Fruit fly (Drosophila melanogaster) whole organism, prepupa: ENCODE measurements around the gene CG7945.

Experiments used
- Blimp-1 ChIP-seq: fragments of 200-800 bp; sonication (Bioruptor generic); optimal IDR thresholded peaks from 3 replicates; lab custom pipeline; 2017; ENCODE audit warnings: missing biosample characterization, missing genetic modification characterization, mild to moderate bottlenecking, moderate library complexity, missing genetic modification reagents
- CG10669 ChIP-seq: fragments of 200-800 bp; sonication (Bioruptor generic); optimal IDR thresholded peaks from 3 replicates; lab custom pipeline; 2018; ENCODE audit warnings: missing biosample characterization, mild to moderate bottlenecking, missing genetic modification characterization, moderate library complexity
- CG11294 ChIP-seq: fragments of 200-800 bp; sonication (Bioruptor generic); IDR thresholded peaks from 2 replicates; pipeline ENCODE4 v1.3.6; 2022; ENCODE audit warnings: missing biosample characterization, missing genetic modification characterization
- CG15336 ChIP-seq: fragments of 200-800 bp; sonication (Bioruptor generic); IDR thresholded peaks from 2 replicates; pipeline ENCODE4 v1.3.6; 2022; ENCODE audit warnings: missing biosample characterization, missing genetic modification characterization
- CG1621 ChIP-seq: fragments of 200-800 bp; sonication (Bioruptor generic); optimal IDR thresholded peaks from 3 replicates; lab custom pipeline; 2018; ENCODE audit warnings: missing biosample characterization, mild to moderate bottlenecking, missing genetic modification characterization
- CG16779 ChIP-seq: fragments of 200-800 bp; sonication (Bioruptor generic); optimal IDR thresholded peaks from 3 replicates; lab custom pipeline; 2017; ENCODE audit warnings: missing biosample characterization, mild to moderate bottlenecking, missing genetic modification characterization
- CG32006 ChIP-seq: fragments of 200-800 bp; sonication (Bioruptor generic); optimal IDR thresholded peaks from 3 replicates; lab custom pipeline; 2017; ENCODE audit warnings: missing biosample characterization, mild to moderate bottlenecking, missing genetic modification characterization
- CG4318 ChIP-seq: fragments of 200-800 bp; sonication (Bioruptor generic); optimal IDR thresholded peaks from 3 replicates; lab custom pipeline; 2017; ENCODE audit warnings: missing biosample characterization, mild to moderate bottlenecking, missing genetic modification characterization
- CG6163 ChIP-seq: fragments of 200-800 bp; sonication (Bioruptor generic); IDR thresholded peaks from 3 replicates; pipeline ENCODE4 v1.3.6; 2022; ENCODE audit warnings: missing biosample characterization, missing genetic modification characterization
- CG6276 ChIP-seq: fragments of 200-800 bp; sonication (Bioruptor generic); optimal IDR thresholded peaks from 2 replicates; lab custom pipeline; 2017; ENCODE audit warnings: missing biosample characterization, mild to moderate bottlenecking, missing genetic modification characterization
- CG6792 ChIP-seq: fragments of 200-800 bp; sonication (Bioruptor generic); optimal IDR thresholded peaks from 3 replicates; lab custom pipeline; 2016; ENCODE audit warnings: missing biosample characterization, missing genetic modification characterization
- CG6808 ChIP-seq: fragments of 200-800 bp; sonication (Bioruptor generic); optimal IDR thresholded peaks from 3 replicates; lab custom pipeline; 2017; ENCODE audit warnings: missing biosample characterization, missing genetic modification characterization, mild to moderate bottlenecking, moderate library complexity, missing genetic modification reagents
- CG7368 ChIP-seq: fragments of 200-800 bp; sonication (Bioruptor generic); optimal IDR thresholded peaks from 3 replicates; lab custom pipeline; 2016; ENCODE audit warnings: missing biosample characterization, missing genetic modification characterization
- CG8119 ChIP-seq: fragments of 200-800 bp; sonication (Bioruptor generic); IDR thresholded peaks from 3 replicates; pipeline ENCODE4 v1.3.6; 2022; ENCODE audit warnings: missing biosample characterization, missing genetic modification characterization
- CG8319 ChIP-seq: fragments of 200-800 bp; sonication (Bioruptor generic); optimal IDR thresholded peaks from 3 replicates; lab custom pipeline; 2016; ENCODE audit warnings: missing biosample characterization, missing genetic modification characterization
- Eip75B ChIP-seq: fragments of 200-800 bp; sonication (Bioruptor generic); optimal IDR thresholded peaks from 3 replicates; lab custom pipeline; 2016; ENCODE audit warnings: missing biosample characterization, missing genetic modification characterization
- Eip78C ChIP-seq: fragments of 200-800 bp; sonication (Bioruptor generic); peaks from one replicate; lab custom pipeline; 2016; ENCODE audit warnings: missing biosample characterization, missing genetic modification characterization
- Eip93F ChIP-seq: fragments of 200-800 bp; sonication (Bioruptor generic); optimal IDR thresholded peaks from 2 replicates; lab custom pipeline; 2016; ENCODE audit warnings: missing biosample characterization, mild to moderate bottlenecking, missing genetic modification characterization
- Ets96B ChIP-seq: fragments of 200-800 bp; optimal IDR thresholded peaks from 2 replicates; lab custom pipeline; 2019; ENCODE audit warnings: missing biosample characterization, mild to moderate bottlenecking, missing genetic modification characterization, moderate library complexity
- Smox ChIP-seq: fragments of 200-800 bp; sonication (Bioruptor generic); optimal IDR thresholded peaks from 3 replicates; lab custom pipeline; 2016; ENCODE audit warnings: missing biosample characterization, missing genetic modification characterization
- Sox14 ChIP-seq: fragments of 200-800 bp; sonication (Bioruptor generic); optimal IDR thresholded peaks from 3 replicates; lab custom pipeline; 2016; ENCODE audit warnings: missing biosample characterization, missing genetic modification characterization
- achi ChIP-seq: fragments of 200-800 bp; sonication (Bioruptor generic); optimal IDR thresholded peaks from 3 replicates; lab custom pipeline; 2016; ENCODE audit warnings: missing biosample characterization, missing genetic modification characterization
- cyc ChIP-seq: fragments of 200-800 bp; sonication (Bioruptor generic); optimal IDR thresholded peaks from 3 replicates; lab custom pipeline; 2016; ENCODE audit warnings: missing biosample characterization, missing genetic modification characterization
- dsx ChIP-seq: fragments of 200-800 bp; optimal IDR thresholded peaks from 3 replicates; lab custom pipeline; 2019; ENCODE audit warnings: missing biosample characterization, mild to moderate bottlenecking, missing genetic modification characterization, moderate library complexity; ENCODE audit not compliant: poor library complexity, severe bottlenecking
- eg ChIP-seq: fragments of 200-800 bp; sonication (Bioruptor generic); IDR thresholded peaks from 3 replicates; pipeline ENCODE4 v1.3.6; 2022; ENCODE audit warnings: missing biosample characterization, missing genetic modification characterization
- fkh ChIP-seq: fragments of 200-800 bp; sonication (Bioruptor generic); optimal IDR thresholded peaks from 3 replicates; lab custom pipeline; 2017; ENCODE audit warnings: missing biosample characterization, mild to moderate bottlenecking, missing genetic modification characterization, moderate library complexity
- lz ChIP-seq: fragments of 200-800 bp; sonication (Bioruptor generic); optimal IDR thresholded peaks from 3 replicates; lab custom pipeline; 2016; ENCODE audit warnings: missing biosample characterization, missing genetic modification characterization
- net ChIP-seq: fragments of 200-800 bp; sonication (Bioruptor generic); optimal IDR thresholded peaks from 3 replicates; lab custom pipeline; 2016; ENCODE audit warnings: missing biosample characterization, missing genetic modification characterization
- pdm3 ChIP-seq: fragments of 200-800 bp; sonication (Bioruptor generic); optimal IDR thresholded peaks from 3 replicates; lab custom pipeline; 2016; ENCODE audit warnings: missing biosample characterization, missing genetic modification characterization
- salr ChIP-seq, 2 experiments: fragments of 200-800 bp; sonication (Bioruptor generic); optimal IDR thresholded peaks; 3 replicates each; lab custom pipeline; 2016 to 2018; ENCODE audit warnings: missing biosample characterization in 2 of 2, missing genetic modification characterization in 2 of 2, mild to moderate bottlenecking in 1 of 2
- spab ChIP-seq: fragments of 200-800 bp; sonication (Bioruptor generic); optimal IDR thresholded peaks from 2 replicates; lab custom pipeline; 2017; ENCODE audit warnings: missing biosample characterization, mild to moderate bottlenecking, missing genetic modification characterization, missing genetic modification reagents
- ss ChIP-seq, 2 experiments: fragments of 200-800 bp; sonication (Bioruptor generic); optimal IDR thresholded peaks; 2 replicates in 1 of 2; 3 replicates in 1 of 2; lab custom pipeline; 2017 to 2018; ENCODE audit warnings: mild to moderate bottlenecking in 2 of 2, missing biosample characterization in 2 of 2, missing genetic modification characterization in 2 of 2, moderate library complexity in 1 of 2
- svp ChIP-seq: fragments of 200-800 bp; sonication (Bioruptor generic); peaks from one replicate; lab custom pipeline; 2016; ENCODE audit warnings: missing biosample characterization, missing genetic modification characterization
- topi ChIP-seq: fragments of 200-800 bp; sonication (Bioruptor generic); optimal IDR thresholded peaks from 3 replicates; lab custom pipeline; 2016; ENCODE audit warnings: missing biosample characterization, missing genetic modification characterization

Gene CG7945

dm6 chr3L:15537916-15538581, 14.1 kb upstream of the CG7945 start (continued):
- TF ChIP-seq net (GFP tag; lab: Kevin White, UChicago) (peak; percentile 71), CG6808 (GFP tag; lab: Kevin White, UChicago) (peak; percentile 64), CG8119 (GFP tag; lab: Robert Waterston, UW) (peak; percentile 58; the same call in 2 of the 3 replicates), achi (GFP tag; lab: Kevin White, UChicago) (peak; percentile 76), CG15336 (GFP tag; lab: Robert Waterston, UW) (peak; percentile 79), CG8319 (GFP tag; lab: Kevin White, UChicago) (peak; percentile 21), topi (GFP tag; lab: Kevin White, UChicago) (peak; percentile 49), salr (GFP tag; optimal IDR thresholded peaks at IDR 0.05; lab: Kevin White, UChicago) (peak in 1 of 2 experiments; percentile 84), svp (GFP tag; lab: Kevin White, UChicago) (peak; percentile 88), CG4318 (GFP tag; lab: Kevin White, UChicago) (peak; percentile 71), CG16779 (tag; lab: Kevin White, UChicago) (peak; percentile 30), Sox14 (GFP tag; lab: Kevin White, UChicago) (peak; percentile 71), CG32006 (GFP tag; lab: Kevin White, UChicago) (peak; percentile 90), pdm3 (GFP tag; lab: Kevin White, UChicago) (peak; percentile 68), dsx (GFP tag; lab: Kevin White, UChicago) (peak; percentile 51), CG11294 (peak; percentile 42; the same call in 1 of the 2 replicates), CG7368 (GFP tag; lab: Kevin White, UChicago) (no peak), CG10669 (GFP tag; lab: Kevin White, UChicago) (peak; percentile 57), CG1621 (no peak), Blimp-1 (no peak), eg (peak; percentile 62; the same call in 1 of the 3 replicates), Smox (GFP tag; lab: Kevin White, UChicago) (peak; percentile 55), cyc (peak; percentile 20), Eip75B (peak; percentile 63)

- no peak for TF ChIP-seq CG6792
- peak; percentile 71 for TF ChIP-seq svp (GFP tag; lab: Kevin White, UChicago)
- TF ChIP-seq fkh (GFP tag; lab: Kevin White, UChicago): no peak
- TF ChIP-seq CG1621: no peak
- no peak for TF ChIP-seq ss (GFP tag; optimal IDR thresholded peaks at IDR 0.05; lab: Kevin White, UChicago)
- TF ChIP-seq net (GFP tag; lab: Kevin White, UChicago): no peak
Observed at dm6 chr3L:15536550-15536949, 12.6 kb upstream of the CG7945 start.

dm6 chr3L:15535800-15536225, 11.9 kb upstream of the CG7945 start:
- TF ChIP-seq CG8119 (GFP tag; lab: Robert Waterston, UW) (0 out of 3 replicates have a peak, but pooled peaks have one; percentile 18), Blimp-1 (peak; percentile 8), lz (GFP tag; lab: Kevin White, UChicago) (no peak), CG6276 (GFP tag; lab: Kevin White, UChicago) (no peak), Eip78C (GFP tag; lab: Kevin White, UChicago) (peak; percentile 29), dsx (GFP tag; lab: Kevin White, UChicago) (peak; percentile 83), eg (0 out of 3 replicates have a peak, but pooled peaks have one; percentile 8), net (GFP tag; lab: Kevin White, UChicago) (no peak), CG6808 (GFP tag; lab: Kevin White, UChicago) (peak; percentile 25), CG1621 (peak; percentile 3), salr (GFP tag; optimal IDR thresholded peaks at IDR 0.05; lab: Kevin White, UChicago) (no peak), ss (GFP tag; optimal IDR thresholded peaks at IDR 0.05; lab: Kevin White, UChicago) (peak in 1 of 2 experiments; percentile 49), spab (GFP tag; lab: Kevin White, UChicago) (no peak), CG7368 (GFP tag; lab: Kevin White, UChicago) (no peak), CG6163 (GFP tag; lab: Robert Waterston, UW) (peak; percentile 7; the same call in 1 of the 3 replicates), Ets96B (no peak), Eip93F (GFP tag; lab: Kevin White, UChicago) (peak; percentile 23), Sox14 (GFP tag; lab: Kevin White, UChicago) (no peak)
- TF ChIP-seq, all 60 proteins: peak for 10
